Fruit fly (Drosophila melanogaster): ENCODE measurements around the gene CG7611.

dm6 chr3L:21476429-21477006 lies 46.5 kb upstream of the CG7611 start, which contains the start of gene croc:
- TF ChIP-seq Mnt (GFP tag; optimal IDR thresholded peaks at IDR 0.05) (no peak), CG33017 (tag; optimal IDR thresholded peaks at IDR 0.05) (no peak), CG14711 (tag; optimal IDR thresholded peaks at IDR 0.05) (no peak), tj (GFP tag; optimal IDR thresholded peaks at IDR 0.05) (no peak), ovo (GFP tag; optimal IDR thresholded peaks at IDR 0.05) (no peak), kay (GFP tag; ENCODE audit: borderline replicate concordance) (no peak), bab1 (GFP tag; optimal IDR thresholded peaks at IDR 0.05) (no peak), pad (GFP tag; optimal IDR thresholded peaks at IDR 0.05) (no peak), Clk (GFP tag; optimal IDR thresholded peaks at IDR 0.05) (no peak)
